Fruit fly (Drosophila melanogaster) whole organism, embryonic: Measurements from ENCODE around the gene CG5273.

ENCODE experiments used
- CG10462 ChIP-seq: fragments of 200-800 bp; sonication (Bioruptor generic); optimal IDR thresholded peaks from 2 replicates; lab custom pipeline; 2016; ENCODE audit warnings: missing biosample characterization, missing genetic modification characterization
- CG11247 ChIP-seq: fragments of 200-800 bp; sonication (Bioruptor generic); IDR thresholded peaks from 2 replicates; pipeline ENCODE4 v1.3.6; 2022; ENCODE audit warnings: missing biosample characterization, missing genetic modification characterization
- CG12391 ChIP-seq: fragments of 200-800 bp; sonication (Bioruptor generic); optimal IDR thresholded peaks from 3 replicates; lab custom pipeline; 2018; ENCODE audit warnings: missing biosample characterization, mild to moderate bottlenecking, missing genetic modification characterization, moderate library complexity
- CG12744 ChIP-seq: fragments of 200-800 bp; sonication (Bioruptor generic); optimal IDR thresholded peaks from 2 replicates; lab custom pipeline; 2016; ENCODE audit warnings: missing biosample characterization, missing genetic modification characterization
- CG12769 ChIP-seq: fragments of 200-800 bp; sonication (Bioruptor generic); optimal IDR thresholded peaks from 2 replicates; lab custom pipeline; 2019; ENCODE audit warnings: missing biosample characterization, mild to moderate bottlenecking, missing genetic modification characterization, moderate library complexity
- CG13624 ChIP-seq: fragments of 200-800 bp; sonication (Bioruptor generic); optimal IDR thresholded peaks from 2 replicates; lab custom pipeline; 2016; ENCODE audit warnings: missing biosample characterization, missing genetic modification characterization
- CG1602 ChIP-seq: fragments of 200-800 bp; sonication (Bioruptor generic); optimal IDR thresholded peaks from 3 replicates; lab custom pipeline; 2016; ENCODE audit warnings: missing biosample characterization, missing genetic modification characterization
- CG2116 ChIP-seq: fragments of 200-800 bp; sonication (Bioruptor generic); optimal IDR thresholded peaks from 3 replicates; lab custom pipeline; 2018; ENCODE audit warnings: missing biosample characterization, mild to moderate bottlenecking, missing genetic modification characterization
- CG31365 ChIP-seq: fragments of 200-800 bp; sonication (Bioruptor generic); optimal IDR thresholded peaks from 2 replicates; lab custom pipeline; 2018; ENCODE audit warnings: missing biosample characterization, mild to moderate bottlenecking, missing genetic modification characterization
- CG32772 ChIP-seq: fragments of 200-800 bp; sonication (Bioruptor generic); IDR thresholded peaks from 2 replicates; pipeline ENCODE4 v1.3.6; 2022; ENCODE audit warnings: missing biosample characterization, missing genetic modification characterization
- CG34376 ChIP-seq: fragments of 200-800 bp; sonication (Bioruptor generic); optimal IDR thresholded peaks from 2 replicates; lab custom pipeline; 2018; ENCODE audit warnings: missing biosample characterization, mild to moderate bottlenecking, missing genetic modification characterization
- CG4617 ChIP-seq: fragments of 200-800 bp; sonication (Bioruptor generic); optimal IDR thresholded peaks from 3 replicates; lab custom pipeline; 2016; ENCODE audit warnings: missing biosample characterization, missing genetic modification characterization, borderline replicate concordance
- CG4854 ChIP-seq: fragments of 200-800 bp; sonication (Bioruptor generic); optimal IDR thresholded peaks from 2 replicates; lab custom pipeline; 2016; ENCODE audit warnings: missing biosample characterization, missing genetic modification characterization, inconsistent platforms
- CG5245 ChIP-seq: fragments of 200-800 bp; sonication (Bioruptor generic); optimal IDR thresholded peaks from 3 replicates; lab custom pipeline; 2016; ENCODE audit warnings: missing biosample characterization, missing genetic modification characterization
- CG7556 ChIP-seq: fragments of 200-800 bp; sonication (Bioruptor generic); optimal IDR thresholded peaks from 2 replicates; lab custom pipeline; 2017; ENCODE audit warnings: missing biosample characterization, mild to moderate bottlenecking, missing genetic modification characterization
- CHES-1-like ChIP-seq: fragments of 200-800 bp; sonication (Bioruptor generic); optimal IDR thresholded peaks from 2 replicates; lab custom pipeline; 2016; ENCODE audit warnings: missing biosample characterization, missing genetic modification characterization
- CkIIα-i1 ChIP-seq: fragments of 200-800 bp; sonication (Bioruptor generic); IDR thresholded peaks from 2 replicates; pipeline ENCODE4 v1.3.6; 2022; ENCODE audit warnings: missing biosample characterization, missing genetic modification characterization
- Dek ChIP-seq: fragments of 200-800 bp; sonication (Bioruptor generic); optimal IDR thresholded peaks from 3 replicates; lab custom pipeline; 2019; ENCODE audit warnings: missing biosample characterization, mild to moderate bottlenecking, missing genetic modification characterization, moderate library complexity
- Dfd ChIP-seq, 2 experiments: fragments of >200 bp; optimal IDR thresholded peaks; 2 replicates each; lab custom pipeline; 2017; ENCODE audit warnings: missing biosample characterization in 2 of 2, missing genetic modification characterization in 2 of 2
- Dp ChIP-seq: fragments of 200-800 bp; sonication (Bioruptor generic); optimal IDR thresholded peaks from 2 replicates; lab custom pipeline; 2018; ENCODE audit warnings: missing biosample characterization, mild to moderate bottlenecking, missing genetic modification characterization, moderate library complexity
- ERR ChIP-seq: fragments of 200-800 bp; sonication (Bioruptor generic); optimal IDR thresholded peaks from 2 replicates; lab custom pipeline; 2016; ENCODE audit warnings: missing biosample characterization, missing genetic modification characterization
- Gsc ChIP-seq: fragments of 200-800 bp; sonication (Bioruptor generic); IDR thresholded peaks from 2 replicates; pipeline ENCODE4 v1.3.6; 2022; ENCODE audit warnings: missing biosample characterization, missing genetic modification characterization
- Mad ChIP-seq: fragments of 200-800 bp; sonication (Bioruptor generic); optimal IDR thresholded peaks from 2 replicates; lab custom pipeline; 2016; ENCODE audit warnings: missing biosample characterization, missing genetic modification characterization
- Meics ChIP-seq: fragments of 200-800 bp; sonication (Bioruptor generic); optimal IDR thresholded peaks from 2 replicates; lab custom pipeline; 2017; ENCODE audit warnings: missing biosample characterization, mild to moderate bottlenecking, missing genetic modification characterization
- Myb ChIP-seq: fragments of 200-800 bp; sonication (Bioruptor generic); optimal IDR thresholded peaks from 2 replicates; lab custom pipeline; 2016; ENCODE audit warnings: missing biosample characterization, missing genetic modification characterization
- NC2α ChIP-seq: fragments of 200-800 bp; sonication (Bioruptor generic); optimal IDR thresholded peaks from 2 replicates; lab custom pipeline; 2016; ENCODE audit warnings: missing biosample characterization, missing genetic modification characterization
- Oaz ChIP-seq: fragments of 200-800 bp; sonication (Bioruptor generic); IDR thresholded peaks from 2 replicates; pipeline ENCODE4 v1.3.6; 2022; ENCODE audit warnings: missing biosample characterization, missing genetic modification characterization
- Side ChIP-seq: fragments of 200-800 bp; sonication (Bioruptor generic); optimal IDR thresholded peaks from 2 replicates; lab custom pipeline; 2016; ENCODE audit warnings: missing biosample characterization, missing genetic modification characterization
- Spps ChIP-seq: fragments of 200-800 bp; sonication (Bioruptor generic); optimal IDR thresholded peaks from 2 replicates; lab custom pipeline; 2018; ENCODE audit warnings: missing biosample characterization, mild to moderate bottlenecking, missing genetic modification characterization
- ap ChIP-seq: fragments of 200-800 bp; sonication (Bioruptor generic); IDR thresholded peaks from 2 replicates; pipeline ENCODE4 v1.3.6; 2022; ENCODE audit warnings: missing biosample characterization, missing genetic modification characterization
- ato ChIP-seq: fragments of 200-800 bp; sonication (Bioruptor generic); IDR thresholded peaks from 2 replicates; pipeline ENCODE4 v1.3.6; 2022; ENCODE audit warnings: missing biosample characterization, missing genetic modification characterization; ENCODE audit not compliant: partially characterized antibody
- ci ChIP-seq: fragments of 200-800 bp; sonication (Bioruptor generic); IDR thresholded peaks from 3 replicates; pipeline ENCODE4 v1.3.6; 2022; ENCODE audit warnings: missing biosample characterization, missing genetic modification characterization
- cwo ChIP-seq: fragments of 200-800 bp; sonication (Bioruptor generic); optimal IDR thresholded peaks from 3 replicates; lab custom pipeline; 2017; ENCODE audit warnings: missing biosample characterization, missing genetic modification characterization, mild to moderate bottlenecking, moderate library complexity, missing genetic modification reagents
- dan ChIP-seq: fragments of 200-800 bp; sonication (Bioruptor generic); IDR thresholded peaks from 2 replicates; pipeline ENCODE4 v1.3.6; 2022; ENCODE audit warnings: missing biosample characterization, missing genetic modification characterization
- dpn ChIP-seq, 2 experiments: fragments of 200-800 bp; sonication (Bioruptor generic); optimal IDR thresholded peaks; 3 replicates each; lab custom pipeline; 2016; ENCODE audit warnings: missing biosample characterization in 2 of 2, missing genetic modification characterization in 2 of 2
- fd3F ChIP-seq: fragments of 200-800 bp; sonication (Bioruptor generic); optimal IDR thresholded peaks from 2 replicates; lab custom pipeline; 2018; ENCODE audit warnings: missing biosample characterization, mild to moderate bottlenecking, missing genetic modification characterization, moderate library complexity
- fu2 ChIP-seq: fragments of 200-800 bp; sonication (Bioruptor generic); optimal IDR thresholded peaks from 2 replicates; lab custom pipeline; 2016; ENCODE audit warnings: missing biosample characterization, missing genetic modification characterization
- gfzf ChIP-seq: fragments of 200-800 bp; sonication (Bioruptor generic); optimal IDR thresholded peaks from 2 replicates; lab custom pipeline; 2016; ENCODE audit warnings: missing biosample characterization, mild to moderate bottlenecking, missing genetic modification characterization, moderate library complexity
- gsb ChIP-seq: fragments of 200-800 bp; sonication (Bioruptor generic); IDR thresholded peaks from 2 replicates; pipeline ENCODE4 v1.3.6; 2022; ENCODE audit warnings: missing biosample characterization, missing genetic modification characterization
- hb ChIP-seq: fragments of 200-800 bp; sonication (Bioruptor generic); IDR thresholded peaks from 3 replicates; pipeline ENCODE4 v1.3.6; 2022; ENCODE audit warnings: missing biosample characterization, missing genetic modification characterization; ENCODE audit not compliant: partially characterized antibody
- hbn ChIP-seq: fragments of 200-800 bp; sonication (Bioruptor generic); IDR thresholded peaks from 2 replicates; pipeline ENCODE4 v1.3.6; 2022; ENCODE audit warnings: missing biosample characterization, missing genetic modification characterization; ENCODE audit not compliant: partially characterized antibody
- ind ChIP-seq: fragments of 200-800 bp; sonication (Bioruptor generic); optimal IDR thresholded peaks from 3 replicates; lab custom pipeline; 2016; ENCODE audit warnings: missing biosample characterization, missing genetic modification characterization
- knrl ChIP-seq: fragments of 200-800 bp; sonication (Bioruptor generic); IDR thresholded peaks from 3 replicates; pipeline ENCODE4 v1.3.6; 2022; ENCODE audit warnings: missing biosample characterization, missing genetic modification characterization; ENCODE audit not compliant: partially characterized antibody
- lov ChIP-seq, 2 experiments: fragments of 200-800 bp in 1 of 2; fragments of >200 bp in 1 of 2; sonication (Bioruptor generic) in 1 of 2; IDR thresholded peaks in 1 of 2; optimal IDR thresholded peaks in 1 of 2; 2 replicates in 1 of 2; 3 replicates in 1 of 2; pipeline versions ENCODE4 v1.3.6 to Lab custom; 2017 to 2022; ENCODE audit warnings: missing biosample characterization in 1 of 2, missing genetic modification characterization in 1 of 2
- luna ChIP-seq: fragments of 200-800 bp; sonication (Bioruptor generic); optimal IDR thresholded peaks from 2 replicates; lab custom pipeline; 2016; ENCODE audit warnings: missing biosample characterization, missing genetic modification characterization
- rib ChIP-seq: fragments of 200-800 bp; sonication (Bioruptor generic); IDR thresholded peaks from 2 replicates; pipeline ENCODE4 v1.3.6; 2022; ENCODE audit warnings: missing biosample characterization, missing genetic modification characterization
- shn ChIP-seq: fragments of 200-800 bp; sonication (Bioruptor generic); optimal IDR thresholded peaks from 3 replicates; lab custom pipeline; 2016; ENCODE audit warnings: missing biosample characterization, missing genetic modification characterization
- sqz ChIP-seq: fragments of 200-800 bp; sonication (Bioruptor generic); optimal IDR thresholded peaks from 3 replicates; lab custom pipeline; 2018; ENCODE audit warnings: missing biosample characterization, mild to moderate bottlenecking, missing genetic modification characterization
- usp ChIP-seq: fragments of >200 bp; optimal IDR thresholded peaks from 2 replicates; lab custom pipeline; 2017; ENCODE audit warnings: missing biosample characterization, missing genetic modification characterization
- vnd ChIP-seq: fragments of 200-800 bp; sonication (Bioruptor generic); IDR thresholded peaks from 3 replicates; pipeline ENCODE4 v1.3.6; 2022; ENCODE audit warnings: missing biosample characterization, missing genetic modification characterization; ENCODE audit not compliant: partially characterized antibody
- wdn ChIP-seq: fragments of 200-800 bp; sonication (Bioruptor generic); IDR thresholded peaks from 2 replicates; pipeline ENCODE4 v1.3.6; 2022; ENCODE audit warnings: missing biosample characterization, missing genetic modification characterization
- zfh1 ChIP-seq: fragments of 200-800 bp; sonication (Bioruptor generic); IDR thresholded peaks from 3 replicates; pipeline ENCODE4 v1.3.6; 2022; ENCODE audit warnings: missing biosample characterization, missing genetic modification characterization

Gene CG5273

dm6 chrX:779344-779743 is 19.9 kb downstream of the CG5273 start (continued):
- no peak for TF ChIP-seq CG13624 (GFP tag; lab: Kevin White, UChicago)
- TF ChIP-seq Spps (tag; lab: Kevin White, UChicago): no peak
- no peak for TF ChIP-seq ato (GFP tag; lab: Robert Waterston, UW)
- no peak for TF ChIP-seq CG10462 (GFP tag; lab: Kevin White, UChicago)
- TF ChIP-seq lov (optimal IDR thresholded peaks at IDR 0.05; lab: Kevin White, UChicago): no peak
- TF ChIP-seq lov (GFP tag; IDR thresholded peaks at IDR 0.05; lab: Robert Waterston, UW): no peak
- no peak for TF ChIP-seq Mad (GFP tag; lab: Kevin White, UChicago)
- no peak for TF ChIP-seq Dek (tag; lab: Kevin White, UChicago)
- no peak for TF ChIP-seq ind (GFP tag; lab: Kevin White, UChicago)
- no peak for TF ChIP-seq CG11247 (GFP tag; lab: Robert Waterston, UW)
- no peak for TF ChIP-seq sqz (GFP tag; lab: Kevin White, UChicago)
- no peak for TF ChIP-seq zfh1 (GFP tag; lab: Robert Waterston, UW)
- no peak for TF ChIP-seq CkIIα-i1 (GFP tag; lab: Robert Waterston, UW)
- TF ChIP-seq Side (GFP tag; lab: Kevin White, UChicago): no peak
- TF ChIP-seq CG5245 (GFP tag; lab: Kevin White, UChicago): no peak
- no peak for TF ChIP-seq CHES-1-like (GFP tag; lab: Kevin White, UChicago)
- no peak for TF ChIP-seq vnd
- no peak for TF ChIP-seq CG4617 (GFP tag; lab: Kevin White, UChicago)
- no peak for TF ChIP-seq wdn (GFP tag; lab: Robert Waterston, UW)
- TF ChIP-seq NC2α: no peak
- TF ChIP-seq shn (GFP tag; lab: Kevin White, UChicago): no peak
- no peak for TF ChIP-seq Gsc (GFP tag; lab: Robert Waterston, UW)
- TF ChIP-seq CG7556 (GFP tag; lab: Kevin White, UChicago): peak; percentile 23
- TF ChIP-seq CG32772 (GFP tag; lab: Robert Waterston, UW): no peak
- no peak for TF ChIP-seq rib (GFP tag; lab: Robert Waterston, UW)
- TF ChIP-seq fd3F (GFP tag; lab: Kevin White, UChicago): no peak
- TF ChIP-seq CG31365 (tag; lab: Kevin White, UChicago): no peak
- TF ChIP-seq fu2 (GFP tag; lab: Kevin White, UChicago): no peak
- no peak for TF ChIP-seq CG2116 (GFP tag; lab: Kevin White, UChicago)
- no peak for TF ChIP-seq Oaz (GFP tag; lab: Robert Waterston, UW)
- no peak for TF ChIP-seq Dfd (GFP tag; optimal IDR thresholded peaks at IDR 0.05; lab: Kevin White, UChicago)
- TF ChIP-seq CG12769 (tag; lab: Kevin White, UChicago): no peak
- TF ChIP-seq Meics (GFP tag; lab: Kevin White, UChicago): no peak
- TF ChIP-seq Myb (GFP tag; lab: Kevin White, UChicago): no peak
- no peak for TF ChIP-seq usp (GFP tag; lab: Kevin White, UChicago)
- TF ChIP-seq CG4854: no peak
- TF ChIP-seq Dp (GFP tag; lab: Kevin White, UChicago): no peak
- no peak for TF ChIP-seq luna (GFP tag; lab: Kevin White, UChicago)
- TF ChIP-seq dan (GFP tag; lab: Robert Waterston, UW): no peak
- TF ChIP-seq knrl: no peak
- peak; percentile 8 for TF ChIP-seq CG12391 (tag; lab: Kevin White, UChicago)
- TF ChIP-seq gsb (GFP tag; lab: Robert Waterston, UW): no peak
- no peak for TF ChIP-seq ERR
- no peak for TF ChIP-seq ci (GFP tag; lab: Robert Waterston, UW)
- TF ChIP-seq ap (GFP tag; lab: Robert Waterston, UW): no peak
- TF ChIP-seq CG12744 (GFP tag; lab: Kevin White, UChicago): no peak
- no peak for TF ChIP-seq CG34376 (GFP tag; lab: Kevin White, UChicago)
- TF ChIP-seq hbn (GFP tag; lab: Robert Waterston, UW): no peak
- no peak for TF ChIP-seq hb
- no peak for TF ChIP-seq CG1602 (GFP tag; lab: Kevin White, UChicago)
- TF ChIP-seq cwo (GFP tag; lab: Kevin White, UChicago): no peak
- no peak for TF ChIP-seq dpn (GFP tag; optimal IDR thresholded peaks at IDR 0.05; lab: Kevin White, UChicago)
- TF ChIP-seq gfzf (GFP tag; lab: Kevin White, UChicago): no peak
